Worm (Caenorhabditis elegans) whole organism, L3 larva: ENCODE data around the gene Y55F3AM.9.
A peak's percentile ranks its signal among the peaks of the same experiment; 100 is the strongest.
"Not testable (repeated sequence)": the region's sequence is repeated elsewhere in the genome, so short reads cannot be mapped to it uniquely, and the experiment has no call there.

Experiments used
- R02D3.7 ChIP-seq: fragments of 150-350 bp; optimal IDR thresholded peaks from 2 replicates; lab custom pipeline; 2014; ENCODE audit warnings: missing biosample characterization, missing genetic modification characterization
- ZK546.5 ChIP-seq: sonication (generic microtip); optimal IDR thresholded peaks from 2 replicates; lab custom pipeline; 2017; ENCODE audit warnings: missing biosample characterization, missing genetic modification characterization
- aly-2 ChIP-seq: fragments of 150-350 bp; optimal IDR thresholded peaks from 2 replicates; lab custom pipeline; 2014; ENCODE audit warnings: missing biosample characterization, missing genetic modification characterization
- ama-1 ChIP-seq: fragments of 150-350 bp; optimal IDR thresholded peaks from 2 replicates; lab custom pipeline; 2018
- ceh-16 ChIP-seq: sonication (generic microtip); optimal IDR thresholded peaks from 2 replicates; lab custom pipeline; 2017; ENCODE audit warnings: missing biosample characterization, missing genetic modification characterization
- ceh-28 ChIP-seq: fragments of 150-350 bp; optimal IDR thresholded peaks from 2 replicates; lab custom pipeline; 2014; ENCODE audit warnings: missing biosample characterization, missing genetic modification reagents, missing genetic modification characterization
- ceh-9 ChIP-seq: sonication (generic microtip); optimal IDR thresholded peaks from 2 replicates; lab custom pipeline; 2018; ENCODE audit warnings: missing biosample characterization, missing genetic modification characterization
- daf-12 ChIP-seq: fragments of 150-350 bp; optimal IDR thresholded peaks from 2 replicates; lab custom pipeline; 2014; ENCODE audit warnings: missing biosample characterization, missing genetic modification reagents, missing genetic modification characterization
- elt-1 ChIP-seq: fragments of 150-350 bp; optimal IDR thresholded peaks from 2 replicates; lab custom pipeline; 2014; ENCODE audit warnings: missing biosample characterization, missing genetic modification characterization
- eor-1 ChIP-seq, 2 experiments: fragments of 150-350 bp; optimal IDR thresholded peaks; 2 replicates each; lab custom pipeline; 2014 to 2018; ENCODE audit warnings: missing biosample characterization in 2 of 2, missing genetic modification characterization in 2 of 2
- fkh-10 ChIP-seq: sonication (generic microtip); optimal IDR thresholded peaks from 2 replicates; lab custom pipeline; 2017; ENCODE audit warnings: missing biosample characterization, missing genetic modification reagents, missing genetic modification characterization
- fkh-2 ChIP-seq: fragments of 150-350 bp; optimal IDR thresholded peaks from 2 replicates; lab custom pipeline; 2014; ENCODE audit warnings: missing biosample characterization, missing genetic modification reagents, missing genetic modification characterization
- fos-1 ChIP-seq: fragments of 150-350 bp; optimal IDR thresholded peaks from 2 replicates; lab custom pipeline; 2014; ENCODE audit warnings: missing biosample characterization, missing genetic modification characterization
- hmg-11 ChIP-seq: sonication (generic microtip); optimal IDR thresholded peaks from 2 replicates; lab custom pipeline; 2016; ENCODE audit warnings: missing genetic modification characterization, missing compliant biosample characterization
- jun-1 ChIP-seq: fragments of 150-350 bp; optimal IDR thresholded peaks from 2 replicates; lab custom pipeline; 2014; ENCODE audit warnings: missing biosample characterization, missing genetic modification reagents, missing genetic modification characterization
- lin-15B ChIP-seq: fragments of 150-350 bp; optimal IDR thresholded peaks from 2 replicates; lab custom pipeline; 2014; ENCODE audit warnings: missing biosample characterization, missing genetic modification characterization
- lsy-12 ChIP-seq: sonication (generic microtip); optimal IDR thresholded peaks from 2 replicates; lab custom pipeline; 2016; ENCODE audit warnings: mild to moderate bottlenecking, missing genetic modification characterization, missing compliant biosample characterization
- mml-1 ChIP-seq: fragments of 150-350 bp; sonication (generic microtip); optimal IDR thresholded peaks from 3 replicates; lab custom pipeline; 2014; ENCODE audit warnings: missing biosample characterization, missing genetic modification characterization
- nfya-1 ChIP-seq: sonication (generic microtip); optimal IDR thresholded peaks from 2 replicates; lab custom pipeline; 2017; ENCODE audit warnings: missing genetic modification characterization, mild to moderate bottlenecking, missing compliant biosample characterization, antibody characterized with exemption, moderate library complexity; ENCODE audit not compliant: insufficient read depth
- nhr-11 ChIP-seq: fragments of 150-350 bp; optimal IDR thresholded peaks from 2 replicates; lab custom pipeline; 2014; ENCODE audit warnings: missing biosample characterization, missing genetic modification characterization
- nhr-12 ChIP-seq: fragments of 150-350 bp; optimal IDR thresholded peaks from 2 replicates; lab custom pipeline; 2014; ENCODE audit warnings: missing biosample characterization, missing genetic modification characterization
- nhr-23 ChIP-seq: fragments of 150-350 bp; optimal IDR thresholded peaks from 2 replicates; lab custom pipeline; 2014; ENCODE audit warnings: missing biosample characterization, missing genetic modification reagents, missing genetic modification characterization
- nhr-237 ChIP-seq: fragments of 150-350 bp; optimal IDR thresholded peaks from 2 replicates; lab custom pipeline; 2014; ENCODE audit warnings: missing biosample characterization, missing genetic modification characterization
- nhr-25 ChIP-seq: sonication (generic microtip); optimal IDR thresholded peaks from 2 replicates; lab custom pipeline; 2017; ENCODE audit warnings: missing biosample characterization, missing genetic modification characterization
- nhr-28 ChIP-seq: fragments of 150-350 bp; optimal IDR thresholded peaks from 2 replicates; lab custom pipeline; 2014; ENCODE audit warnings: missing biosample characterization, missing genetic modification characterization
- nhr-67 ChIP-seq: fragments of 150-350 bp; optimal IDR thresholded peaks from 2 replicates; lab custom pipeline; 2014; ENCODE audit warnings: missing biosample characterization, missing genetic modification characterization
- nhr-76 ChIP-seq: fragments of 150-350 bp; sonication (generic microtip); optimal IDR thresholded peaks from 5 replicates; lab custom pipeline; 2014; ENCODE audit warnings: missing biosample characterization, missing genetic modification characterization
- nhr-77 ChIP-seq: fragments of 150-350 bp; optimal IDR thresholded peaks from 2 replicates; lab custom pipeline; 2014; ENCODE audit warnings: missing biosample characterization, missing genetic modification characterization
- pqm-1 ChIP-seq: fragments of 150-350 bp; optimal IDR thresholded peaks from 2 replicates; lab custom pipeline; 2017; ENCODE audit warnings: missing biosample characterization, missing genetic modification characterization, inconsistent platforms
- snpc-4 ChIP-seq: fragments of 150-350 bp; optimal IDR thresholded peaks from 2 replicates; lab custom pipeline; 2014; ENCODE audit warnings: missing biosample characterization, missing genetic modification characterization
- tbx-2 ChIP-seq: sonication (generic microtip); optimal IDR thresholded peaks from 2 replicates; lab custom pipeline; 2016; ENCODE audit warnings: mild to moderate bottlenecking, missing genetic modification characterization, missing compliant biosample characterization
- unc-39 ChIP-seq: sonication (generic microtip); optimal IDR thresholded peaks from 4 replicates; lab custom pipeline; 2017; ENCODE audit warnings: missing biosample characterization, missing genetic modification characterization
- unc-62 ChIP-seq: fragments of 150-350 bp; sonication (generic microtip); optimal IDR thresholded peaks from 4 replicates; lab custom pipeline; 2014; ENCODE audit warnings: missing biosample characterization, missing genetic modification reagents, missing genetic modification characterization
- ztf-11 ChIP-seq: fragments of 150-350 bp; optimal IDR thresholded peaks from 2 replicates; lab custom pipeline; 2014; ENCODE audit warnings: missing biosample characterization, missing genetic modification characterization
- ztf-4 ChIP-seq: fragments of 150-350 bp; optimal IDR thresholded peaks from 2 replicates; lab custom pipeline; 2014; ENCODE audit warnings: missing biosample characterization, missing genetic modification characterization

Gene Y55F3AM.9

DNA sequence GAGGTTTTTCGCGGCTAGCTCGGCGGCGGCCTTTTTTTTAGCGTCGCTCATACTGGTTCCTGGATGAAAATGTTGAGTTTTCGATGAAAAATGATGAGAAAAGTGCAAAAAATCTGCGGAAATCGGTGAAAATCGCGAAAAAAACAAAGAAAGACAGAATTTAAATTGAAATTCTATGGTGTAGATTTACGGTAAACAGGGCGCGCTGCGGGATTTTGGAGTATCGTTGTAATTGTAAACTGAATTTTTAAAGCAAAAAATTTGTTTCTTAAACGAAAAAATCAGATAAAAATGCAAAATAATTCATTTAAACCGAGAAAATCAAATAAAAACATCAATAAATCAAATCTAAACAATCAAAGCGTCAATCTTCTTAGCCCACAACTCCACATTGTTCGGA lies 45.2 kb upstream of the Y55F3AM.9 start, which contains the start of gene dcap-1 (continued):
- TF ChIP-seq pqm-1 (tag; lab: Kevin White, UChicago) (no peak), daf-12 (tag; lab: Kevin White, UChicago) (no peak), unc-62 (GFP tag; lab: Kevin White, UChicago) (no peak), snpc-4 (tag; lab: Kevin White, UChicago) (no peak), eor-1 (tag; optimal IDR thresholded peaks at IDR 0.05; lab: Kevin White, UChicago) (no peak), nhr-76 (tag; lab: Kevin White, UChicago) (no peak), jun-1 (no peak), nhr-28 (tag; lab: Kevin White, UChicago) (no peak), ztf-11 (tag; lab: Kevin White, UChicago) (no peak), nhr-237 (tag; lab: Kevin White, UChicago) (no peak), mml-1 (no peak), unc-39 (tag; lab: Kevin White, UChicago) (no peak), ama-1 (lab: Kevin White, UChicago) (peak; percentile 12), nfya-1 (tag; lab: Kevin White, UChicago) (peak; percentile 21), elt-1 (tag; lab: Kevin White, UChicago) (no peak), nhr-11 (tag; lab: Kevin White, UChicago) (no peak), nhr-77 (no peak), lsy-12 (tag; lab: Kevin White, UChicago) (no peak), hmg-11 (tag; lab: Kevin White, UChicago) (peak; percentile 2), fos-1 (tag; lab: Kevin White, UChicago) (no peak), fkh-2 (tag; lab: Kevin White, UChicago) (no peak), aly-2 (tag; lab: Kevin White, UChicago) (no peak), R02D3.7 (tag; lab: Kevin White, UChicago) (peak; percentile 95), nhr-23 (no peak), ZK546.5 (no peak), ceh-9 (tag; lab: Kevin White, UChicago) (no peak), nhr-12 (tag; lab: Kevin White, UChicago) (no peak)

DNA sequence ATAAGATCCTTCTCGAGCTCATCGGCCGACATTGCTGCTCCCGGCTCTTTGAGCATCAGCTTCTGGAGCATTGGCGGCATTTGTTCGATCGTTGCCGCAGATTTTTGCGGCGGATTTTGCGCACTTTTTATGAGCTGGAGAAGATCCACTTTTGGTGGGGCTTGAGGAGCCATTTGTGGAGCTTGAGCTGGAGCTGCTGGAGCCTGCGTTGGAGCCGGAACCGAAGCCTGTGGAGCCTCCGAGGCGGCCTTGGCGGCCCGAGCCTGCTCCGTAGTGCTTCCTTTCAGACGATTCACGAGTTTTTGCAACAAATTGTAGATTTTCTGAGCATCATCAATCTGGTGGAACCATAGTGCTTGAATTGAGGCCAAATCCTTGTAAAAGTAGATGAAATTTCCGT lies 44.5 kb upstream of the Y55F3AM.9 start:
- no peak for TF ChIP-seq tbx-2 (tag; lab: Kevin White, UChicago)

DNA sequence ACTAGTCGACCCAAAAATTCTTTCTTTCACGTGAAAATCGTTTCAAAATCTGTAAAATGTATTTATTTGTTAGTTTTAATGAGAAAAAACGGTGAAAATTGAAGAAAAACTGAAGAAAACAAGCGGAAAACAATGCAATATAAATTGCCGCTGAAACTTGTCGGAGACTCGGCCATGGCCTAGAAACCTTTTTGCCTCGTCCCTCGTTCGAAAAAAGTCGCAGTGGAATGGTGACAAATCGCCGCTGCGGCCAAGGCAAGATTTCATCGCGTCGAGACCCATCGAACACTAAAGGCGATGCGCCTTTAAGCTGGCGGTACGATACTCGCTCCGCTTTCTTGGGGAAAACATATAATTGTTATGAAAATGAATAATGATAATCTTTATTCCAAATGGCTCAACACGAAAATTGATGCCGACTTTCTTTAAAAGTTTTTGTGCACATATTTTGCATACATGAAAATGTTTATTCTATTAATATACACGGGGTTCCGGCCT lies 42.2 kb upstream of the Y55F3AM.9 start, which contains the start of gene Y55F3AM.21:
Gene Y55F3AM.21 (minus strand): TSS at position 51 of the 498 bp plus-strand sequence.
- TF ChIP-seq fkh-10 (GFP tag; lab: Kevin White, UChicago); nhr-25 (tag; lab: Kevin White, UChicago); nhr-11 (tag; lab: Kevin White, UChicago): not testable (repeated sequence)
- TF ChIP-seq, all 47 proteins: peak for 0; not testable (repeated sequence) for 47

DNA sequence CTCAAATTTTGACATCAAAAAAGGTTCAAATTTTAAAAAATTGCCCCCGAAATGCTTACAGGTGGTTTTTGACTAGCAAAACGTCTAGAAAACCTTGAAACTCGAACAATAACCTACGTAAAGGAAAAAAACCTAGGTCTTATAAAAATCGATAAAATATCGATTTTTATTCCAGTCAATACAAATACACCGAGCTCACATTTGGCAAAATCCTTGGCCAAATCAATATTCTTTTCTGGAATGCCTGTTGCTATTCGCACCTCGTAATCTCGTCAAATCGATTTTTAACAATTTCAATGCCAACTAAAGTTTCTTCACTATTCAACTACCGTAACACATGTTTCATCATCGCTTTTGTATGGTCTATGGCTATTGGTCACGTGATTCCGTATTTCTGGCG lies 37.5 kb upstream of the Y55F3AM.9 start:
- TF ChIP-seq ztf-4 (no peak), R02D3.7 (tag; lab: Kevin White, UChicago) (no peak), pqm-1 (tag; lab: Kevin White, UChicago) (no peak), ceh-28 (peak; percentile 53), ceh-16 (tag; lab: Kevin White, UChicago) (no peak), daf-12 (tag; lab: Kevin White, UChicago) (no peak), lin-15B (tag; lab: Kevin White, UChicago) (no peak), nhr-237 (tag; lab: Kevin White, UChicago) (no peak)
- TF ChIP-seq, all 47 proteins: peak for 1

DNA sequence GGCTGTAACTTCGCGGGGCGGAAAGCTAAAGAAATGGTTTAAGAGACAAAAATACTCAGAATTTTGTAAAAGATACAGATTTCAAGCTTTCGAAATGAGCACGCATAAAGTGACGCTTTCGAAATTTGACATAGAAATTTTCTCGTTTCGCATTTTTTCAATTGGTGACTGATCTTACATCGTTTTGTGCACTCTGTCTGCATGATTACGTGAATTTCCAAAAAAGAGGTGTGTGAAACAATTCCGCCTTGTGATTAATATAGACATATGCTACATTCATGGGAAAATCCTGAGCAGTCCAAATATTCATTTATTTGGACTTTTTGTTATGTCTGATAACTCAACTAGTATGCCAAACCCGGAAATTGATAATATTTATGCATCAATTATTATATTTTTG lies 36.1 kb upstream of the Y55F3AM.9 start, which contains the start of gene srx-12:
Gene srx-12 (plus strand): TSS at position 301 of the 400 bp plus-strand sequence.
- TF ChIP-seq ztf-4 (no peak), nhr-67 (tag; lab: Kevin White, UChicago) (no peak), unc-62 (GFP tag; lab: Kevin White, UChicago) (no peak), lsy-12 (tag; lab: Kevin White, UChicago) (no peak), elt-1 (tag; lab: Kevin White, UChicago) (no peak), eor-1 (tag; optimal IDR thresholded peaks at IDR 0.05; lab: Kevin White, UChicago) (no peak), ZK546.5 (no peak), jun-1 (no peak)
